Fruit fly (Drosophila melanogaster) whole organism, larva: ENCODE measurements around the gene CG32816.
A peak's percentile ranks its signal among the peaks of the same experiment; 100 is the strongest.
"Not testable (repeated sequence)": the region's sequence is repeated elsewhere in the genome, so short reads cannot be mapped to it uniquely, and the experiment has no call there.

ENCODE experiments used
- noc ChIP-seq: fragments of 200-800 bp; sonication (Bioruptor generic); optimal IDR thresholded peaks from 3 replicates; lab custom pipeline; 2019; ENCODE audit warnings: missing biosample characterization, mild to moderate bottlenecking, missing genetic modification characterization, moderate library complexity

Gene CG32816

dm6 chrX:470626-471025 is at the start of gene CG32816:
CG32816 (minus strand) TSS chrX:470726.
- TF ChIP-seq noc = no peak

- TF ChIP-seq noc = no peak
Observed at dm6 chrX:518858-519257, 48.3 kb upstream of the CG32816 start.

dm6 chrX:515676-516075 is 45.1 kb upstream of the CG32816 start:
- TF ChIP-seq noc = no peak

dm6 chrX:512527-512926 is 42.0 kb upstream of the CG32816 start:
- no peak for TF ChIP-seq noc

- TF ChIP-seq noc = no peak
Observed at dm6 chrX:510528-510927, 40.0 kb upstream of the CG32816 start.

dm6 chrX:509117-509516 is 38.6 kb upstream of the CG32816 start, which contains the start of gene arg:
arg (plus strand) TSS chrX:509435.
- TF ChIP-seq noc = no peak

- peak; percentile 85 for TF ChIP-seq noc
Observed at dm6 chrX:499589-500041, 29.1 kb upstream of the CG32816 start.

- TF ChIP-seq noc = no peak
Observed at dm6 chrX:498924-499588, 28.5 kb upstream of the CG32816 start.

- TF ChIP-seq noc = no peak
Observed at dm6 chrX:498434-498833, 27.9 kb upstream of the CG32816 start.

dm6 chrX:497425-497824 is 26.9 kb upstream of the CG32816 start:
- no peak for TF ChIP-seq noc

dm6 chrX:496326-496725 is 25.8 kb upstream of the CG32816 start, which contains the start of gene svr:
svr (plus strand) TSS chrX:496446.
- TF ChIP-seq noc = no peak

dm6 chrX:494607-495006 is 24.1 kb upstream of the CG32816 start, which contains the start of gene CG17778:
CG17778 (plus strand) TSS chrX:494614.
- no peak for TF ChIP-seq noc

- no peak for TF ChIP-seq noc
Observed at dm6 chrX:494191-494554, 23.6 kb upstream of the CG32816 start.

- TF ChIP-seq noc = peak; percentile 98
Observed at dm6 chrX:493445-494190, 23.1 kb upstream of the CG32816 start, which contains the start of gene CG17896. CG17896 (minus strand) TSS chrX:493495.

dm6 chrX:492701-493299 is 22.3 kb upstream of the CG32816 start:
- TF ChIP-seq noc = peak; percentile 11

- TF ChIP-seq noc = no peak
Observed at dm6 chrX:487517-487957, 17.0 kb upstream of the CG32816 start, which contains the start of the genes CG18273 and CG3156. CG18273 (minus strand) TSS chrX:487581. CG3156 (plus strand) TSS chrX:487878.

- not testable (repeated sequence) for TF ChIP-seq noc
Observed at dm6 chrX:481642-482041, 11.1 kb upstream of the CG32816 start, which contains the start of gene CG3176. CG3176 (plus strand) TSS chrX:481862.
